Fruit fly (Drosophila melanogaster): Measurements from ENCODE around the gene Cbp80.

The Cbp80 gene

DNA sequence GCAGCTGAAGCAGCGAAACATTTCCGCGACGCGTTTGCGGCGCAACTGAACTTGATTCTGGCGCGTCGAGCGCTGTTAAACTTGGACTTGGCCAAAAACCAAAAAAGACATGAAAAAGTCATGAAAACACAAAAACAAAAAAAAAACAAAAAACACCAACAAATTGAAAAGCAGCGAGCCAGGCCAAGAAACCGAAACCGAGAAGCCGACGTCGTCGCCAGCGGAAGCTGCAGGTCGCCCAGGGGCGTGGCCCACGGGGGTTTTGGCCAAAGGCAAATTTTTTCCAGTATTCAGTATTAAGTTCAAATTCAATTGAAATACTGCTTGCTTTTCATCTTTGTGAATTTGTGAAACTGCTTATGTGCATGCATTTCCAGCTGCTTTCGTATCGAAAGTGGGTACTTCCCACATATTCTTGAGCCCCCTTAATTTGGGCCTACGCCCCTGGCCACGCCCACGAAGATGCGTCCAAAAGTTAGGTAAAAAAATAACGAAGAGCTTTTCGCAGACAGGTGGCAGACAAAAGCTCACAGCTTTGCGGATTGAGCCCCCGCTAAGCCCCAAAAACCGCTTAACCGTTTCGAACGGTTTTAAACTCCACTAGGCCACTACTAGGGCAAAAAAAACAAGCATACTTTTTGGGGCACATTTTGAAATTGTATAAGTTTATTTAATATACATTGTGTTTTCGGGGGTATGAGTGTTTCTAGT lies 17.0 kb downstream of the Cbp80 start, which contains the start of gene CG3009 (continued):
- TF ChIP-seq CG2120 (GFP tag; optimal IDR thresholded peaks at IDR 0.05), result peak; percentile 99
- TF ChIP-seq fru (optimal IDR thresholded peaks at IDR 0.05), result no peak
- no peak for TF ChIP-seq sc (optimal IDR thresholded peaks at IDR 0.05)
- TF ChIP-seq sc (GFP tag; optimal IDR thresholded peaks at IDR 0.05), result peak; percentile 89
- TF ChIP-seq tgo (GFP tag; IDR thresholded peaks at IDR 0.05), result peak; percentile 97
- peak; percentile 97 to 98 for TF ChIP-seq Pdp1 (GFP tag; optimal IDR thresholded peaks at IDR 0.05)
- peak; percentile 94 for TF ChIP-seq MBD-R2 (GFP tag; IDR thresholded peaks at IDR 0.05)
- TF ChIP-seq Hr3 (GFP tag; optimal IDR thresholded peaks at IDR 0.05), result peak; percentile 96
- TF ChIP-seq CG10274 (GFP tag; optimal IDR thresholded peaks at IDR 0.05), result peak; percentile 93
- peak; percentile 94 for TF ChIP-seq kah (GFP tag; optimal IDR thresholded peaks at IDR 0.05)
- TF ChIP-seq tap (tag; optimal IDR thresholded peaks at IDR 0.05), result peak; percentile 95
- peak; percentile 89 for TF ChIP-seq CG8765 (GFP tag; IDR thresholded peaks at IDR 0.05)
- peak; percentile 98 for TF ChIP-seq mam (GFP tag; optimal IDR thresholded peaks at IDR 0.05)
- TF ChIP-seq dimm (GFP tag; IDR thresholded peaks at IDR 0.05), result peak; percentile 89
- peak; percentile 93 for TF ChIP-seq CG18476 (GFP tag; optimal IDR thresholded peaks at IDR 0.05)
- TF ChIP-seq CG14860 (GFP tag; IDR thresholded peaks at IDR 0.05; ENCODE audit: partially characterized antibody), result no peak
- TF ChIP-seq Ets97D (GFP tag; optimal IDR thresholded peaks at IDR 0.05), result peak; percentile 93
- TF ChIP-seq CG11085 (GFP tag; IDR thresholded peaks at IDR 0.05), result peak; percentile 95
- TF ChIP-seq Max (GFP tag; optimal IDR thresholded peaks at IDR 0.05), result peak; percentile 93
- peak; percentile 90 for TF ChIP-seq CG4707 (GFP tag; optimal IDR thresholded peaks at IDR 0.05)
- peak; percentile 95 for TF ChIP-seq CG17612 (GFP tag; IDR thresholded peaks at IDR 0.05)
- TF ChIP-seq MESR4 (GFP tag; optimal IDR thresholded peaks at IDR 0.05), result peak; percentile 69
- TF ChIP-seq CG15073 (GFP tag; optimal IDR thresholded peaks at IDR 0.05), result peak; percentile 69
- TF ChIP-seq CG11398 (GFP tag; optimal IDR thresholded peaks at IDR 0.05), result peak; percentile 97
- TF ChIP-seq Antp (GFP tag; optimal IDR thresholded peaks at IDR 0.05), result peak; percentile 99
- no peak for TF ChIP-seq hb (GFP tag; IDR thresholded peaks at IDR 0.05; ENCODE audit: partially characterized antibody)
- TF ChIP-seq Atf3 (GFP tag; optimal IDR thresholded peaks at IDR 0.05), result peak; percentile 96
- peak; percentile 38 for TF ChIP-seq hkb (optimal IDR thresholded peaks at IDR 0.05)
- peak; percentile 99 for TF ChIP-seq hkb (GFP tag; IDR thresholded peaks at IDR 0.05)
- TF ChIP-seq sqz (GFP tag; optimal IDR thresholded peaks at IDR 0.05), result peak; percentile 99
- TF ChIP-seq maf-S (GFP tag; optimal IDR thresholded peaks at IDR 0.05), result peak; percentile 97
- TF ChIP-seq CG15601 (tag; optimal IDR thresholded peaks at IDR 0.05), result peak; percentile 92
- TF ChIP-seq trh (GFP tag; optimal IDR thresholded peaks at IDR 0.05), result peak; percentile 88
- TF ChIP-seq Kr (GFP tag; optimal IDR thresholded peaks at IDR 0.05), result no peak
- peak; percentile 51; the same call in 1 of the 3 replicates for TF ChIP-seq knrl (GFP tag; IDR thresholded peaks at IDR 0.05; ENCODE audit: partially characterized antibody)
- TF ChIP-seq Eip74EF (GFP tag; optimal IDR thresholded peaks at IDR 0.05), result peak in 1 of 2 experiments; percentile 97
- TF ChIP-seq onecut (GFP tag; IDR thresholded peaks at IDR 0.05), result peak; percentile 93
- TF ChIP-seq stc (GFP tag; IDR thresholded peaks at IDR 0.05), result peak; percentile 97
- TF ChIP-seq Meics (GFP tag; optimal IDR thresholded peaks at IDR 0.05), result peak; percentile 98
- TF ChIP-seq hbn (GFP tag; IDR thresholded peaks at IDR 0.05; ENCODE audit: partially characterized antibody), result no peak
- no peak for TF ChIP-seq cad (GFP tag; optimal IDR thresholded peaks at IDR 0.05)
- TF ChIP-seq sr (GFP tag; IDR thresholded peaks at IDR 0.05), result peak; percentile 99
- TF ChIP-seq CG10462 (GFP tag; optimal IDR thresholded peaks at IDR 0.05), result peak; percentile 94
- peak; percentile 96 for TF ChIP-seq CG32767 (GFP tag; IDR thresholded peaks at IDR 0.05)
- no peak for TF ChIP-seq CG34224 (GFP tag; IDR thresholded peaks at IDR 0.05; ENCODE audit: partially characterized antibody)
- peak; percentile 96 for TF ChIP-seq slp2 (GFP tag; optimal IDR thresholded peaks at IDR 0.05)
- TF ChIP-seq trem (tag; optimal IDR thresholded peaks at IDR 0.05), result peak; percentile 89
- peak; percentile 93 for TF ChIP-seq run (tag; optimal IDR thresholded peaks at IDR 0.05)
- TF ChIP-seq sens (GFP tag), result peak; percentile 99
- peak; percentile 97 for TF ChIP-seq mirr (GFP tag; optimal IDR thresholded peaks at IDR 0.05)
